Fruit fly (Drosophila melanogaster) whole organism, embryonic: ENCODE data around the gene CG10252.

Experiments
- Abd-B ChIP-seq: fragments of 200-800 bp; sonication (Bioruptor generic); optimal IDR thresholded peaks from 2 replicates; lab custom pipeline; 2018; ENCODE audit warnings: missing biosample characterization, mild to moderate bottlenecking, missing genetic modification characterization, moderate library complexity
- B-H2 ChIP-seq: fragments of 200-800 bp; sonication (Bioruptor generic); optimal IDR thresholded peaks from 2 replicates; lab custom pipeline; 2018; ENCODE audit warnings: missing biosample characterization, mild to moderate bottlenecking, missing genetic modification characterization
- Blimp-1 ChIP-seq: fragments of 200-800 bp; sonication (Bioruptor generic); optimal IDR thresholded peaks from 3 replicates; lab custom pipeline; 2018; ENCODE audit warnings: missing biosample characterization, missing genetic modification characterization, mild to moderate bottlenecking, moderate library complexity, missing genetic modification reagents
- CG11695 ChIP-seq: fragments of 200-800 bp; sonication (Bioruptor generic); IDR thresholded peaks from 3 replicates; pipeline ENCODE4 v1.3.6; 2022; ENCODE audit warnings: missing biosample characterization, missing genetic modification characterization
- CG11696 ChIP-seq: fragments of 200-800 bp; sonication (Bioruptor generic); IDR thresholded peaks from 2 replicates; pipeline ENCODE4 v1.3.6; 2022; ENCODE audit warnings: missing biosample characterization, missing genetic modification characterization
- CG12219 ChIP-seq: fragments of 200-800 bp; sonication (Bioruptor generic); optimal IDR thresholded peaks from 3 replicates; lab custom pipeline; 2018; ENCODE audit warnings: missing biosample characterization, mild to moderate bottlenecking, missing genetic modification characterization
- CG14441 ChIP-seq: fragments of 200-800 bp; sonication (Bioruptor generic); IDR thresholded peaks from 2 replicates; pipeline ENCODE4 v1.3.6; 2022; ENCODE audit warnings: missing biosample characterization, missing genetic modification characterization
- CG16863 ChIP-seq: fragments of 200-800 bp; sonication (Bioruptor generic); optimal IDR thresholded peaks from 3 replicates; lab custom pipeline; 2016; ENCODE audit warnings: missing biosample characterization, missing genetic modification characterization
- CG17186 ChIP-seq: fragments of 200-800 bp; sonication (Bioruptor generic); optimal IDR thresholded peaks from 3 replicates; lab custom pipeline; 2017; ENCODE audit warnings: missing biosample characterization, missing genetic modification reagents, missing genetic modification characterization
- CG1792 ChIP-seq: fragments of 200-800 bp; sonication (Bioruptor generic); optimal IDR thresholded peaks from 2 replicates; lab custom pipeline; 2016; ENCODE audit warnings: missing biosample characterization, missing genetic modification characterization
- CG1832 ChIP-seq: fragments of 200-800 bp; sonication (Bioruptor generic); optimal IDR thresholded peaks from 2 replicates; lab custom pipeline; 2017; ENCODE audit warnings: missing biosample characterization, mild to moderate bottlenecking, missing genetic modification characterization, inconsistent platforms
- CG18619 ChIP-seq: fragments of 200-800 bp; sonication (Bioruptor generic); optimal IDR thresholded peaks from 3 replicates; lab custom pipeline; 2017; ENCODE audit warnings: missing biosample characterization, mild to moderate bottlenecking, missing genetic modification characterization
- CG2120 ChIP-seq: fragments of 200-800 bp; sonication (Bioruptor generic); optimal IDR thresholded peaks from 3 replicates; lab custom pipeline; 2016; ENCODE audit warnings: missing biosample characterization, missing genetic modification characterization
- CG3726 ChIP-seq: fragments of 200-800 bp; sonication (Bioruptor generic); IDR thresholded peaks from 3 replicates; pipeline ENCODE4, ENCODE4 v1.3.6; 2022; ENCODE audit warnings: missing biosample characterization, missing genetic modification characterization
- CG4282 ChIP-seq: fragments of 200-800 bp; sonication (Bioruptor generic); optimal IDR thresholded peaks from 2 replicates; lab custom pipeline; 2016; ENCODE audit warnings: missing biosample characterization, missing genetic modification characterization
- CG4328 ChIP-seq: fragments of 200-800 bp; sonication (Bioruptor generic); optimal IDR thresholded peaks from 3 replicates; lab custom pipeline; 2017; ENCODE audit warnings: missing biosample characterization, missing genetic modification reagents, missing genetic modification characterization
- CG4707 ChIP-seq: fragments of 200-800 bp; sonication (Bioruptor generic); optimal IDR thresholded peaks from 2 replicates; lab custom pipeline; 2018; ENCODE audit warnings: missing biosample characterization, mild to moderate bottlenecking, missing genetic modification characterization, moderate library complexity
- CkIIα-i1 ChIP-seq: fragments of 200-800 bp; sonication (Bioruptor generic); IDR thresholded peaks from 2 replicates; pipeline ENCODE4 v1.3.6; 2022; ENCODE audit warnings: missing biosample characterization, missing genetic modification characterization
- D ChIP-seq, 2 experiments: fragments of 200-800 bp in 1 of 2; fragments of >200 bp in 1 of 2; sonication (Bioruptor generic) in 1 of 2; optimal IDR thresholded peaks; 2 replicates in 1 of 2; 3 replicates in 1 of 2; lab custom pipeline; 2017; ENCODE audit warnings: mild to moderate bottlenecking in 1 of 2, missing biosample characterization in 1 of 2, missing genetic modification characterization in 1 of 2, missing genetic modification reagents in 1 of 2
- Drgx ChIP-seq: fragments of 200-800 bp; sonication (Bioruptor generic); IDR thresholded peaks from 2 replicates; pipeline ENCODE4 v1.3.6; 2022; ENCODE audit warnings: missing biosample characterization, missing genetic modification characterization
- ERR ChIP-seq: fragments of 200-800 bp; sonication (Bioruptor generic); optimal IDR thresholded peaks from 2 replicates; lab custom pipeline; 2016; ENCODE audit warnings: missing biosample characterization, missing genetic modification characterization
- HmgD ChIP-seq: fragments of 200-800 bp; sonication (Bioruptor generic); optimal IDR thresholded peaks from 3 replicates; lab custom pipeline; 2016; ENCODE audit warnings: missing biosample characterization, missing genetic modification characterization
- Hr3 ChIP-seq: fragments of 200-800 bp; sonication (Bioruptor generic); optimal IDR thresholded peaks from 3 replicates; lab custom pipeline; 2016; ENCODE audit warnings: missing biosample characterization, missing genetic modification characterization
- Kr ChIP-seq: fragments of 200-800 bp; sonication (Bioruptor generic); optimal IDR thresholded peaks from 2 replicates; lab custom pipeline; 2017; ENCODE audit warnings: missing biosample characterization, mild to moderate bottlenecking, missing genetic modification characterization
- PHDP ChIP-seq: fragments of 200-800 bp; sonication (Bioruptor generic); optimal IDR thresholded peaks from 3 replicates; lab custom pipeline; 2018; ENCODE audit warnings: missing biosample characterization, mild to moderate bottlenecking, missing genetic modification characterization, moderate library complexity
- Ssrp ChIP-seq: fragments of 200-800 bp; sonication (Bioruptor generic); optimal IDR thresholded peaks from 2 replicates; lab custom pipeline; 2018; ENCODE audit warnings: missing biosample characterization, mild to moderate bottlenecking, missing genetic modification characterization, moderate library complexity
- amos ChIP-seq: fragments of 200-800 bp; sonication (Bioruptor generic); IDR thresholded peaks from 2 replicates; pipeline ENCODE4 v1.3.6; 2022; ENCODE audit warnings: missing biosample characterization, missing genetic modification characterization; ENCODE audit not compliant: partially characterized antibody
- ara ChIP-seq: fragments of 200-800 bp; sonication (Bioruptor generic); IDR thresholded peaks from 2 replicates; pipeline ENCODE4 v1.3.6; 2022; ENCODE audit warnings: missing biosample characterization, missing genetic modification characterization
- bowl ChIP-seq: fragments of 200-800 bp; sonication (Bioruptor generic); IDR thresholded peaks from 2 replicates; pipeline ENCODE4 v1.3.6; 2022; ENCODE audit warnings: missing biosample characterization, missing genetic modification characterization
- cato ChIP-seq: fragments of 200-800 bp; sonication (Bioruptor generic); optimal IDR thresholded peaks from 2 replicates; lab custom pipeline; 2016; ENCODE audit warnings: missing biosample characterization, missing genetic modification characterization, borderline replicate concordance
- ci ChIP-seq: fragments of 200-800 bp; sonication (Bioruptor generic); IDR thresholded peaks from 3 replicates; pipeline ENCODE4 v1.3.6; 2022; ENCODE audit warnings: missing biosample characterization, missing genetic modification characterization
- dysf ChIP-seq: fragments of 200-800 bp; sonication (Bioruptor generic); IDR thresholded peaks from 3 replicates; pipeline ENCODE4 v1.3.6; 2022; ENCODE audit warnings: missing biosample characterization, missing genetic modification characterization
- eyg ChIP-seq: fragments of 200-800 bp; sonication (Bioruptor generic); optimal IDR thresholded peaks from 3 replicates; lab custom pipeline; 2016; ENCODE audit warnings: missing biosample characterization, missing genetic modification characterization
- gcm ChIP-seq: fragments of 200-800 bp; sonication (Bioruptor generic); optimal IDR thresholded peaks from 2 replicates; lab custom pipeline; 2019; ENCODE audit warnings: missing biosample characterization, mild to moderate bottlenecking, missing genetic modification characterization, moderate library complexity
- gfzf ChIP-seq: fragments of 200-800 bp; sonication (Bioruptor generic); optimal IDR thresholded peaks from 2 replicates; lab custom pipeline; 2016; ENCODE audit warnings: missing biosample characterization, mild to moderate bottlenecking, missing genetic modification characterization, moderate library complexity
- gsb ChIP-seq: fragments of 200-800 bp; sonication (Bioruptor generic); IDR thresholded peaks from 2 replicates; pipeline ENCODE4 v1.3.6; 2022; ENCODE audit warnings: missing biosample characterization, missing genetic modification characterization
- her ChIP-seq: fragments of 200-800 bp; sonication (Bioruptor generic); optimal IDR thresholded peaks from 2 replicates; lab custom pipeline; 2016; ENCODE audit warnings: missing biosample characterization, missing genetic modification characterization
- klu ChIP-seq: fragments of 200-800 bp; sonication (Bioruptor generic); IDR thresholded peaks from 2 replicates; pipeline ENCODE4 v1.3.6; 2022; ENCODE audit warnings: missing biosample characterization, missing genetic modification characterization
- nau ChIP-seq: fragments of 200-800 bp; sonication (Bioruptor generic); optimal IDR thresholded peaks from 3 replicates; lab custom pipeline; 2017; ENCODE audit warnings: missing biosample characterization, mild to moderate bottlenecking, missing genetic modification characterization, missing genetic modification reagents
- nerfin-1 ChIP-seq: fragments of 200-800 bp; sonication (Bioruptor generic); optimal IDR thresholded peaks from 3 replicates; lab custom pipeline; 2019; ENCODE audit warnings: missing biosample characterization, mild to moderate bottlenecking, missing genetic modification characterization, moderate library complexity
- pan ChIP-seq, 4 experiments: fragments of >200 bp in 3 of 4; fragments of 200-800 bp in 1 of 4; sonication (Bioruptor generic) in 1 of 4; optimal IDR thresholded peaks in 3 of 4; IDR thresholded peaks in 1 of 4; 2 replicates each; pipeline versions ENCODE4 v1.3.6 to Lab custom; 2017 to 2022; ENCODE audit warnings: missing biosample characterization in 2 of 4, missing genetic modification characterization in 2 of 4, mixed read lengths in 1 of 4
- pb ChIP-seq: fragments of 200-800 bp; sonication (Bioruptor generic); optimal IDR thresholded peaks from 3 replicates; lab custom pipeline; 2016; ENCODE audit warnings: missing biosample characterization, missing genetic modification characterization
- peb ChIP-seq: fragments of 200-800 bp; sonication (Bioruptor generic); IDR thresholded peaks from 2 replicates; pipeline ENCODE4 v1.3.6; 2022; ENCODE audit warnings: missing biosample characterization, missing genetic modification characterization
- ranshi ChIP-seq: fragments of 200-800 bp; sonication (Bioruptor generic); IDR thresholded peaks from 2 replicates; pipeline ENCODE4 v1.3.6; 2022; ENCODE audit warnings: missing biosample characterization, missing genetic modification characterization
- sc ChIP-seq, 3 experiments: fragments of >200 bp in 2 of 3; fragments of 200-800 bp in 1 of 3; sonication (Bioruptor generic) in 1 of 3; optimal IDR thresholded peaks; 2 replicates in 2 of 3; 3 replicates in 1 of 3; lab custom pipeline; 2017; ENCODE audit warnings: mild to moderate bottlenecking in 1 of 3, missing biosample characterization in 1 of 3, missing genetic modification characterization in 1 of 3, missing genetic modification reagents in 1 of 3
- sd ChIP-seq: fragments of 200-800 bp; sonication (Bioruptor generic); optimal IDR thresholded peaks from 3 replicates; lab custom pipeline; 2018; ENCODE audit warnings: missing biosample characterization, mild to moderate bottlenecking, missing genetic modification characterization, moderate library complexity
- twi ChIP-seq: fragments of 200-800 bp; optimal IDR thresholded peaks from 2 replicates; lab custom pipeline; 2019; ENCODE audit warnings: missing biosample characterization, mild to moderate bottlenecking, missing genetic modification characterization, moderate library complexity
- wor ChIP-seq: fragments of 200-800 bp; sonication (Bioruptor generic); IDR thresholded peaks from 2 replicates; pipeline ENCODE4 v1.3.6; 2022; ENCODE audit warnings: missing biosample characterization, missing genetic modification characterization

CG10252 gene

DNA sequence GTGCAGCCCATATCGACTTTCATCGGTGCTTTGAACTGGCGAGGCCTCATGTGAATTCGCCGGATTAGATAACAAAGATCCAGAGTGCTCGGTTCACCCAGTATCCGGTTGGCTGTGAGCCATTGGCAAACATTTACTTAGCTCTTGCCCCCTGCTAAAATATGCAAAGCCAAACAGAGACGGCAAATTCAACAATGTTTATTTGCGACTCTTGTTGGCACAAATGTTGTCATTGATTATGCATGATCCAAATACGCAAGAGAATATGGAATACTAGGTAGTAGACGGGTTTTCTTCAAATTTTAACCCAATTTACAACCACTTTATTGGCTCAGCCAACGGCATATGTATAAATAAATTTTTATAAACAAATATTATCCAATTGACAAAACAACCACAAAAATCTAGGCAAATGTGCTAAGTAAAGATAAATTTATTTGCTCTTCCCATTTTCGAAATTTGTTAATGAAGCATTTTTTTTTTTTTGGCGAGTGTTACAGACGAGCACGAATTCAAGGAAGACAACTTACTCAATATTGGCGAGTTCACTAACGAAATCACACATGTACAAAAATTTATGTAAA is 43.4 kb downstream of the CG10252 start (continued):
- TF ChIP-seq pan (optimal IDR thresholded peaks at IDR 0.05; lab: Kevin White, UChicago), result no peak
- peak in 1 of 2 experiments; percentile 48 for TF ChIP-seq pan (GFP tag; optimal IDR thresholded peaks at IDR 0.05 in 1 of 2, IDR thresholded peaks at IDR 0.05 in 1 of 2)
- peak; percentile 14 for TF ChIP-seq CG1792 (GFP tag; lab: Kevin White, UChicago)
- no peak for TF ChIP-seq pb (GFP tag; lab: Kevin White, UChicago)
- TF ChIP-seq her (GFP tag; lab: Kevin White, UChicago), result peak; percentile 51
- peak; percentile 78 for TF ChIP-seq CG18619 (GFP tag; lab: Kevin White, UChicago)
- peak; percentile 12 for TF ChIP-seq CG12219 (GFP tag; lab: Kevin White, UChicago)
- peak; percentile 11 for TF ChIP-seq Abd-B (GFP tag; lab: Kevin White, UChicago)
- TF ChIP-seq D (optimal IDR thresholded peaks at IDR 0.05; lab: Kevin White, UChicago), result no peak
- TF ChIP-seq D (GFP tag; optimal IDR thresholded peaks at IDR 0.05; lab: Kevin White, UChicago), result no peak
- no peak for TF ChIP-seq bowl
- TF ChIP-seq HmgD (GFP tag; lab: Kevin White, UChicago), result no peak
- TF ChIP-seq peb (GFP tag; lab: Robert Waterston, UW), result no peak
- TF ChIP-seq CG16863, result peak; percentile 12
- no peak for TF ChIP-seq gcm (GFP tag; lab: Kevin White, UChicago)
- TF ChIP-seq CG4282 (GFP tag; lab: Kevin White, UChicago), result no peak
- TF ChIP-seq PHDP, result peak; percentile 82
- no peak; the same call in 1 of the 2 replicates for TF ChIP-seq CkIIα-i1 (GFP tag; lab: Robert Waterston, UW)
- 0 out of 3 replicates have a peak, but pooled peaks have one; percentile 36 for TF ChIP-seq ci
- TF ChIP-seq CG1832 (GFP tag; lab: Kevin White, UChicago), result no peak
- peak; percentile 51 for TF ChIP-seq eyg (GFP tag; lab: Kevin White, UChicago)
- TF ChIP-seq wor (GFP tag; lab: Robert Waterston, UW), result no peak
- TF ChIP-seq nerfin-1 (tag; lab: Kevin White, UChicago), result no peak
- peak; percentile 57; the same call in 1 of the 2 replicates for TF ChIP-seq CG14441 (GFP tag; lab: Robert Waterston, UW)
- peak; percentile 68; the same call in 1 of the 2 replicates for TF ChIP-seq ranshi (GFP tag; lab: Robert Waterston, UW)
- no peak for TF ChIP-seq klu (GFP tag; lab: Robert Waterston, UW)
- no peak for TF ChIP-seq amos (GFP tag; lab: Robert Waterston, UW)
- no peak for TF ChIP-seq twi (tag; lab: Kevin White, UChicago)
- TF ChIP-seq sc (optimal IDR thresholded peaks at IDR 0.05; lab: Kevin White, UChicago), result no peak
- no peak for TF ChIP-seq sc (GFP tag; optimal IDR thresholded peaks at IDR 0.05; lab: Kevin White, UChicago)
- TF ChIP-seq Ssrp, result no peak
- TF ChIP-seq Drgx (GFP tag; lab: Robert Waterston, UW), result no peak
- peak; percentile 67 for TF ChIP-seq CG11696 (GFP tag; lab: Robert Waterston, UW)
- no peak for TF ChIP-seq gfzf
- TF ChIP-seq B-H2 (GFP tag; lab: Kevin White, UChicago), result peak; percentile 20
- TF ChIP-seq gsb (GFP tag; lab: Robert Waterston, UW), result peak; percentile 73
- no peak for TF ChIP-seq Hr3 (GFP tag; lab: Kevin White, UChicago)
- peak; percentile 52; the same call in 1 of the 3 replicates for TF ChIP-seq CG3726
- no peak for TF ChIP-seq CG17186 (GFP tag; lab: Kevin White, UChicago)
- TF ChIP-seq sd (tag; lab: Kevin White, UChicago), result peak; percentile 49
- peak; percentile 7 for TF ChIP-seq CG4328
- no peak for TF ChIP-seq ara (GFP tag; lab: Robert Waterston, UW)
- TF ChIP-seq CG2120 (GFP tag; lab: Kevin White, UChicago), result peak; percentile 81
- peak; percentile 81 for TF ChIP-seq nau
- TF ChIP-seq CG11695 (GFP tag; lab: Robert Waterston, UW), result peak; percentile 72
- TF ChIP-seq CG4707 (GFP tag; lab: Kevin White, UChicago), result no peak
- peak; percentile 2 for TF ChIP-seq ERR (GFP tag; lab: Kevin White, UChicago)
- TF ChIP-seq Kr (GFP tag; lab: Kevin White, UChicago), result no peak
- no peak for TF ChIP-seq Blimp-1 (GFP tag; lab: Kevin White, UChicago)
- TF ChIP-seq dysf (GFP tag; lab: Robert Waterston, UW), result peak; percentile 78; the same call in 2 of the 3 replicates
- TF ChIP-seq cato, result no peak
